Fruit fly (Drosophila melanogaster): ENCODE results near the gene CASK.
A peak's percentile ranks its signal among the peaks of the same experiment; 100 is the strongest.

CASK gene

dm6 chr3R:21852579-21853233 is 30.2 kb upstream of the CASK start (continued):
- no peak for TF ChIP-seq CG16863 (GFP tag; optimal IDR thresholded peaks at IDR 0.05)
- TF ChIP-seq sim (GFP tag; IDR thresholded peaks at IDR 0.05): no peak
- no peak for TF ChIP-seq CG17328 (GFP tag; IDR thresholded peaks at IDR 0.05)
- TF ChIP-seq CG14441 (GFP tag; IDR thresholded peaks at IDR 0.05): no peak
- no peak for TF ChIP-seq Asciz (GFP tag; optimal IDR thresholded peaks at IDR 0.05)
- no peak for TF ChIP-seq ssp (GFP tag; IDR thresholded peaks at IDR 0.05)
- no peak for TF ChIP-seq Antp (GFP tag; optimal IDR thresholded peaks at IDR 0.05)
- no peak for TF ChIP-seq CG9609 (GFP tag; optimal IDR thresholded peaks at IDR 0.05)
- TF ChIP-seq hb (GFP tag; IDR thresholded peaks at IDR 0.05; ENCODE audit: partially characterized antibody): no peak
- no peak for TF ChIP-seq dan (GFP tag; IDR thresholded peaks at IDR 0.05)
- no peak for TF ChIP-seq Trl (optimal IDR thresholded peaks at IDR 0.05)
- TF ChIP-seq Trl (GFP tag; optimal IDR thresholded peaks at IDR 0.05): peak; percentile 30
- TF ChIP-seq Ada2b (GFP tag; IDR thresholded peaks at IDR 0.05): no peak
- TF ChIP-seq Sry-β (GFP tag; optimal IDR thresholded peaks at IDR 0.05): no peak
- TF ChIP-seq CG7786 (GFP tag; optimal IDR thresholded peaks at IDR 0.05): no peak
- TF ChIP-seq ara (GFP tag; IDR thresholded peaks at IDR 0.05): no peak
- no peak for TF ChIP-seq CG9876 (GFP tag; optimal IDR thresholded peaks at IDR 0.05)
- no peak for TF ChIP-seq Sin3A (optimal IDR thresholded peaks at IDR 0.05)
- no peak for TF ChIP-seq NFAT (GFP tag; IDR thresholded peaks at IDR 0.05)
- peak; percentile 31 for TF ChIP-seq CG30403 (GFP tag; optimal IDR thresholded peaks at IDR 0.05)
- TF ChIP-seq Hr3 (GFP tag; optimal IDR thresholded peaks at IDR 0.05): no peak
- TF ChIP-seq CG2712 (tag; optimal IDR thresholded peaks at IDR 0.05): peak; percentile 43
- no peak for TF ChIP-seq CG15514 (GFP tag; optimal IDR thresholded peaks at IDR 0.05)
- peak; percentile 70 for TF ChIP-seq crol (GFP tag; IDR thresholded peaks at IDR 0.05)
- TF ChIP-seq CG11456 (GFP tag; IDR thresholded peaks at IDR 0.05): no peak
- TF ChIP-seq CG8765 (GFP tag; IDR thresholded peaks at IDR 0.05): peak; percentile 34; the same call in 1 of the 2 replicates
- TF ChIP-seq Gsc (GFP tag; IDR thresholded peaks at IDR 0.05): no peak
- TF ChIP-seq Side (GFP tag; optimal IDR thresholded peaks at IDR 0.05): no peak
- no peak for TF ChIP-seq amos (GFP tag; IDR thresholded peaks at IDR 0.05; ENCODE audit: partially characterized antibody)
- peak; percentile 9 for TF ChIP-seq Myb (GFP tag; optimal IDR thresholded peaks at IDR 0.05)
- peak; percentile 22; the same call in 1 of the 2 replicates for TF ChIP-seq slbo (GFP tag; IDR thresholded peaks at IDR 0.05)
- TF ChIP-seq Aef1 (GFP tag; IDR thresholded peaks at IDR 0.05): no peak
- no peak for TF ChIP-seq NC2α (GFP tag; optimal IDR thresholded peaks at IDR 0.05)
- TF ChIP-seq CG32767 (GFP tag; IDR thresholded peaks at IDR 0.05): no peak
- no peak for TF ChIP-seq grn (GFP tag; optimal IDR thresholded peaks at IDR 0.05)
- no peak for TF ChIP-seq CG8089 (GFP tag; optimal IDR thresholded peaks at IDR 0.05)
- no peak for TF ChIP-seq fd64A (GFP tag; optimal IDR thresholded peaks at IDR 0.05)
- TF ChIP-seq Hsf (GFP tag; optimal IDR thresholded peaks at IDR 0.05): no peak
- TF ChIP-seq CG32532 (GFP tag; IDR thresholded peaks at IDR 0.05): no peak; the same call in 1 of the 2 replicates
- TF ChIP-seq nau (GFP tag; optimal IDR thresholded peaks at IDR 0.05): no peak
- peak; percentile 27; the same call in 1 of the 3 replicates for TF ChIP-seq ci (GFP tag; IDR thresholded peaks at IDR 0.05)
- no peak for TF ChIP-seq Dll (GFP tag; IDR thresholded peaks at IDR 0.05; ENCODE audit: partially characterized antibody)
- TF ChIP-seq cas (GFP tag; IDR thresholded peaks at IDR 0.05): no peak
- TF ChIP-seq CG1647 (GFP tag; optimal IDR thresholded peaks at IDR 0.05): no peak
- peak; percentile 50 for TF ChIP-seq CG9817 (tag; optimal IDR thresholded peaks at IDR 0.05)
- TF ChIP-seq Awh (GFP tag; IDR thresholded peaks at IDR 0.05): no peak
- TF ChIP-seq Taf1 (GFP tag; IDR thresholded peaks at IDR 0.05): no peak
- no peak for TF ChIP-seq D19B (GFP tag; optimal IDR thresholded peaks at IDR 0.05)
- no peak for TF ChIP-seq H2.0 (GFP tag; IDR thresholded peaks at IDR 0.05)
- TF ChIP-seq CG8290 (GFP tag; optimal IDR thresholded peaks at IDR 0.05): no peak
- no peak for TF ChIP-seq CG8290 (tag; optimal IDR thresholded peaks at IDR 0.05)
- TF ChIP-seq CG8359 (GFP tag; optimal IDR thresholded peaks at IDR 0.05; ENCODE audit: borderline replicate concordance): no peak
- TF ChIP-seq CG4820 (GFP tag; optimal IDR thresholded peaks at IDR 0.05): no peak
